Worm (Caenorhabditis elegans): ENCODE data around the gene rheb-1.

The rheb-1 gene

ce11 chrIII:9483716-9484115 lies 27.9 kb upstream of the rheb-1 start:
- TF ChIP-seq Y22D7AL.16 (tag; optimal IDR thresholded peaks at IDR 0.05), result no peak
- TF ChIP-seq syd-9 (tag; optimal IDR thresholded peaks at IDR 0.05), result no peak
- TF ChIP-seq hlh-8 (tag; optimal IDR thresholded peaks at IDR 0.05), result peak; percentile 80
- peak; percentile 59 for TF ChIP-seq nfya-1 (tag; optimal IDR thresholded peaks at IDR 0.05)
- TF ChIP-seq K02D7.2 (tag; optimal IDR thresholded peaks at IDR 0.05), result no peak
- TF ChIP-seq ref-2 (tag; optimal IDR thresholded peaks at IDR 0.05), result no peak
- TF ChIP-seq sdc-2 (tag; optimal IDR thresholded peaks at IDR 0.05), result no peak
- no peak for TF ChIP-seq F13H6.1 (tag; optimal IDR thresholded peaks at IDR 0.05)
- TF ChIP-seq ceh-31 (tag; optimal IDR thresholded peaks at IDR 0.05), result peak; percentile 56
- no peak for TF ChIP-seq ets-4 (tag; optimal IDR thresholded peaks at IDR 0.05)
- TF ChIP-seq lim-6 (tag; optimal IDR thresholded peaks at IDR 0.05), result no peak
- no peak for TF ChIP-seq ceh-2 (tag; optimal IDR thresholded peaks at IDR 0.05)
- TF ChIP-seq unc-42 (tag; optimal IDR thresholded peaks at IDR 0.05), result peak; percentile 54
- TF ChIP-seq ahr-1 (tag; optimal IDR thresholded peaks at IDR 0.05), result no peak
- peak; percentile 32 for TF ChIP-seq ceh-34 (tag; optimal IDR thresholded peaks at IDR 0.05)

DNA sequence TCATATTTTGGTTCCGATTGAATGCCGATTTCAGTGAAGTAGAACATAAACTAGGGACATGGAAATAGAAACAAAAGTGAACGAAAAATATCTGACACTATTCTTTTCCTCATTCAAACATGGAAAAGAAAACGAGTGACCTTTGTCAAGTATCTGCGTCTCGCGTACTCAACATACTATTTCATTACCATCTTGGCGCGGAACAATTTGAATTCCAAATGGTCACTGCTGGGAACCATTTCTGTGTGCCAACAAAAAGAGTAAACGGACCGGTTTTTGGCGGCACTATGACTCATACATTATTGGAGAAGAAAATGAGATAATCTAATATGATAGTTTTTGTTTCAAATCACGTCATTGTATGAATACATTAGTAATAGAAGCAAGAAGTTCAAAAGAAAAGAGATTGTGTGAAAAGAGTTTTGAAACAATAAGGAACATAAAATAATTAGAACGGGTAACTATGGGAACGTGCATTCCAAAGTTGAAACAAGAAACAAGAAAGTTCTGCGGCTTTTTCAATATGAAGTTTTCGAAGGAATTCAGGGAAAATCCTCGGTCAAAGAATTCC lies 26.7 kb upstream of the rheb-1 start:
- TF ChIP-seq ceh-45 (GFP tag; IDR thresholded peaks at IDR 0.05), result no peak
- TF ChIP-seq pros-1 (tag; optimal IDR thresholded peaks at IDR 0.05), result no peak
- no peak for TF ChIP-seq ceh-2 (tag; optimal IDR thresholded peaks at IDR 0.05)
- no peak for TF ChIP-seq sox-4 (tag; optimal IDR thresholded peaks at IDR 0.05)
- no peak for TF ChIP-seq nhr-232 (tag; optimal IDR thresholded peaks at IDR 0.05)
- no peak for TF ChIP-seq ref-2 (tag; optimal IDR thresholded peaks at IDR 0.05)
- TF ChIP-seq unc-55 (GFP tag; optimal IDR thresholded peaks at IDR 0.05), result no peak
- no peak for TF ChIP-seq ceh-31 (tag; optimal IDR thresholded peaks at IDR 0.05)
- TF ChIP-seq ama-1 (optimal IDR thresholded peaks at IDR 0.05), result no peak
- TF ChIP-seq lim-6 (tag; optimal IDR thresholded peaks at IDR 0.05), result no peak
- TF ChIP-seq dmd-4 (tag; optimal IDR thresholded peaks at IDR 0.05; ENCODE audit: borderline replicate concordance), result no peak
- TF ChIP-seq F13H6.1 (tag; optimal IDR thresholded peaks at IDR 0.05), result no peak
- TF ChIP-seq T23F11.4 (GFP tag; optimal IDR thresholded peaks at IDR 0.05), result no peak

ce11 chrIII:9476564-9476963 lies 20.7 kb upstream of the rheb-1 start:
- no peak for TF ChIP-seq pqm-1 (tag; optimal IDR thresholded peaks at IDR 0.05)

DNA sequence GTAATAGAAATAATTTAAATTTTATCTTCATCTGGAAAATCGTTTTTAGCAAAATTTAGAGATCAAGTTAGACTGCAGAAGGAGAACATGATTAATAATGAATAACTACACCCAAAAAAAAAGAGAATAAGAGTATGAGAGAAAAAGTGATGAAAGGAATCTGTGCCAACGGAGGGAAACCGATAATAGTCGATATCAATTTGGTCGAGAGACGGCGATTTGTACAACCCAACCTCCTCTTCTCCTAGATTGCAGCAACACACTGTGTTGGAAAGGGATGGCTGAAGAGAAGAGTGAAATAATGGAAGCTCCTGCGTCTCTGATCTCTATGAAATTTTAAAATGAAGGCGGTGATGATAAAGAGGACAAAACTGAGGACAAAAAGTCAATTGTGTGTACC lies 18.7 kb upstream of the rheb-1 start:
- no peak for TF ChIP-seq fax-1 (tag; optimal IDR thresholded peaks at IDR 0.05)
- TF ChIP-seq elt-2 (tag; optimal IDR thresholded peaks at IDR 0.05), result peak; percentile 1

DNA sequence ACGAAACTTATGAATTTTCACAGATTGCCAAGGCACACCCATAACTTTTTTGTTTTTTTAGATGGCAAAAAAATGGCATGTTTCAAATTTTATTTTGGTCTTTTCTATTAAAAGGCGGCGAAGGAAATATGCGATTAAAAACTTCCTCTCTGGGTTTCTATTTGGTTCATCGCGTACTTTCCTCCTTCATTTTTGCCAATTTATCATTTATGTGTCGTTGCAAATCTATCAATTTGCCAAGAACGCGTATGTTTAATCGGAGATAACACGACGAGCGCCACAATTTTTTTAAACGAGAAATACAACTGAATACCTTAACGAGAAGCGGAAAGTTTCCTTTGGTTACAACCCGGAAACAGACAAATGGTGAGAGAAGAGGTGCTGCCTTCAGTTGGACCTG lies 16.6 kb upstream of the rheb-1 start:
- TF ChIP-seq fkh-10 (GFP tag; optimal IDR thresholded peaks at IDR 0.05) (no peak), K09A11.1 (tag; optimal IDR thresholded peaks at IDR 0.05; ENCODE audit: insufficient read depth) (no peak), fax-1 (tag; optimal IDR thresholded peaks at IDR 0.05) (no peak), che-1 (tag; optimal IDR thresholded peaks at IDR 0.05) (no peak), C08G9.2 (tag; optimal IDR thresholded peaks at IDR 0.05) (no peak), ceh-19 (GFP tag; optimal IDR thresholded peaks at IDR 0.05) (no peak)

DNA sequence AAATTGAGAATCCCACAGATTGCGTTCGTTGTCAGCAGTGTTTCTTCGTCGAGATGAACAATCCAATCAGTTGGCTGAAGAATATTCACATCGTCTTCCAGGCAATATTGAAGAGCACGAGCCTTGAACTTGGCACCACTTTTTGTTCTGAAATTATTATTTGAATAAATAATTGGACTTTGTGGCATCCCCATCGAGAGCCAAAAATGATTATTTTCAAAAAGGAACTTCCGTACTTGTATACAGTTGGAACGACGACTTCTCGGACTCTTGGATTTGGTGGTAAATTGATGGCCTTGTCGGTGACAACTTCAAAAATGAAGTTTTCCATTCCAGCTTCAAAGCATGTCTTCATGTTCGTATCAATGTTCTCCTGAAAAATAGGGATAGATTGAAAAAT lies 16.2 kb upstream of the rheb-1 start:
- TF ChIP-seq tbx-7 (tag; optimal IDR thresholded peaks at IDR 0.05), result no peak
- no peak for TF ChIP-seq F13H6.1 (tag; optimal IDR thresholded peaks at IDR 0.05)
- TF ChIP-seq odd-2 (tag; optimal IDR thresholded peaks at IDR 0.05), result no peak
- no peak for TF ChIP-seq mec-3 (tag; optimal IDR thresholded peaks at IDR 0.05; ENCODE audit: borderline replicate concordance)
- TF ChIP-seq nhr-11 (tag; optimal IDR thresholded peaks at IDR 0.05), result no peak
